Worm (Caenorhabditis elegans) whole organism, L4 larva: ENCODE measurements around the gene F14D7.6.

ENCODE experiments used
- T20F7.1 ChIP-seq: fragments of 200-800 bp; sonication (Bioruptor generic); optimal IDR thresholded peaks from 2 replicates; lab custom pipeline; 2018; ENCODE audit warnings: mild to moderate bottlenecking, missing genetic modification characterization, missing compliant biosample characterization
- ceh-32 ChIP-seq: sonication (generic microtip); optimal IDR thresholded peaks from 2 replicates; lab custom pipeline; 2016; ENCODE audit warnings: mild to moderate bottlenecking, missing genetic modification characterization, missing compliant biosample characterization; ENCODE audit not compliant: poor library complexity
- ceh-82 ChIP-seq: sonication (generic microtip); optimal IDR thresholded peaks from 2 replicates; lab custom pipeline; 2017; ENCODE audit warnings: missing biosample characterization, missing genetic modification characterization
- ctbp-1 ChIP-seq: fragments of 200-800 bp; sonication (Bioruptor generic); IDR thresholded peaks from 2 replicates; pipeline ENCODE4 v1.3.6; 2022; ENCODE audit warnings: missing genetic modification reagents, missing genetic modification characterization, missing compliant biosample characterization
- egl-27 ChIP-seq: sonication (generic microtip); optimal IDR thresholded peaks from 3 replicates; lab custom pipeline; 2017; ENCODE audit warnings: missing biosample characterization, missing genetic modification reagents, missing genetic modification characterization
- fkh-10 ChIP-seq: fragments of 150-350 bp; optimal IDR thresholded peaks from 2 replicates; lab custom pipeline; 2014; ENCODE audit warnings: missing biosample characterization, missing genetic modification reagents, missing genetic modification characterization
- lin-13 ChIP-seq: fragments of 150-350 bp; optimal IDR thresholded peaks from 2 replicates; lab custom pipeline; 2014; ENCODE audit warnings: missing biosample characterization, missing genetic modification reagents, missing genetic modification characterization
- nhr-6 ChIP-seq: fragments of 150-350 bp; optimal IDR thresholded peaks from 2 replicates; lab custom pipeline; 2014; ENCODE audit warnings: missing biosample characterization, missing genetic modification characterization
- pha-4 ChIP-seq, 2 experiments: fragments of 150-350 bp in 1 of 2; fragments of 200-800 bp in 1 of 2; sonication (Bioruptor generic) in 1 of 2; IDR thresholded peaks in 1 of 2; optimal IDR thresholded peaks in 1 of 2; 2 replicates each; pipeline versions ENCODE4 v1.3.6 to Lab custom; 2014 to 2022; ENCODE audit warnings: missing genetic modification characterization in 2 of 2, missing genetic modification reagents in 2 of 2, missing biosample characterization in 1 of 2, missing compliant biosample characterization in 1 of 2
- skn-1 ChIP-seq: fragments of 150-350 bp; optimal IDR thresholded peaks from 2 replicates; lab custom pipeline; 2014; ENCODE audit warnings: missing biosample characterization, missing genetic modification characterization
- vab-7 ChIP-seq: fragments of 200-800 bp; sonication (Bioruptor generic); IDR thresholded peaks from 2 replicates; pipeline ENCODE4 v1.3.6; 2022; ENCODE audit warnings: missing genetic modification reagents, missing genetic modification characterization, missing compliant biosample characterization

- TF ChIP-seq nhr-6 (tag; lab: Kevin White, UChicago) (no peak), ceh-32 (tag; lab: Kevin White, UChicago) (no peak), pha-4 (GFP tag; IDR thresholded peaks at IDR 0.05; lab: Robert Waterston, UW) (no peak), pha-4 (tag; optimal IDR thresholded peaks at IDR 0.05; lab: Kevin White, UChicago) (no peak), egl-27 (tag; lab: Kevin White, UChicago) (no peak), ctbp-1 (no peak), skn-1 (no peak), ceh-82 (tag; lab: Kevin White, UChicago) (no peak), fkh-10 (no peak), lin-13 (GFP tag; lab: Kevin White, UChicago) (no peak), vab-7 (GFP tag; lab: Robert Waterston, UW) (no peak), T20F7.1 (GFP tag; lab: Kevin White, UChicago) (no peak)
Measured at ce11 chrV:14267326-14267942, 33.8 kb upstream of the F14D7.6 start.
